Worm (Caenorhabditis elegans): ENCODE measurements around the gene lgc-41.

- no peak for TF ChIP-seq daf-12 (tag; optimal IDR thresholded peaks at IDR 0.05)
- no peak for TF ChIP-seq nhr-77 (tag; optimal IDR thresholded peaks at IDR 0.05)
- TF ChIP-seq ceh-62 (tag; optimal IDR thresholded peaks at IDR 0.05): no peak
- no peak for TF ChIP-seq egl-27 (tag; optimal IDR thresholded peaks at IDR 0.05)
- TF ChIP-seq madf-5 (GFP tag; IDR thresholded peaks at IDR 0.05): no peak
- no peak for TF ChIP-seq snpc-4 (tag; optimal IDR thresholded peaks at IDR 0.05)
- no peak for TF ChIP-seq mdl-1 (tag; optimal IDR thresholded peaks at IDR 0.05)
- TF ChIP-seq ceh-82 (tag; optimal IDR thresholded peaks at IDR 0.05): no peak
- no peak for TF ChIP-seq zip-2 (tag; optimal IDR thresholded peaks at IDR 0.05)
- no peak for TF ChIP-seq pha-4 (GFP tag; IDR thresholded peaks at IDR 0.05)
- TF ChIP-seq pha-4 (tag; optimal IDR thresholded peaks at IDR 0.05): no peak
- TF ChIP-seq nhr-11 (tag; optimal IDR thresholded peaks at IDR 0.05): no peak
- TF ChIP-seq zag-1 (tag; optimal IDR thresholded peaks at IDR 0.05): no peak
- no peak for TF ChIP-seq dmd-8 (GFP tag; IDR thresholded peaks at IDR 0.05)
These were observed 31.3 kb upstream of the lgc-41 start for ce11 chrX:10422714-10423113.
